Fruit fly (Drosophila melanogaster) whole organism, embryonic: ENCODE measurements around the gene CG32544.

Experiments used
- Aef1 ChIP-seq: fragments of 200-800 bp; sonication (Bioruptor generic); IDR thresholded peaks from 3 replicates; pipeline ENCODE4 v1.3.6; 2022; ENCODE audit warnings: missing biosample characterization, missing genetic modification characterization
- Antp ChIP-seq: fragments of 200-800 bp; sonication (Bioruptor generic); optimal IDR thresholded peaks from 3 replicates; lab custom pipeline; 2016; ENCODE audit warnings: missing biosample characterization, missing genetic modification characterization
- Atf-2 ChIP-seq: fragments of 200-800 bp; sonication (Bioruptor generic); optimal IDR thresholded peaks from 2 replicates; lab custom pipeline; 2016; ENCODE audit warnings: missing biosample characterization, missing genetic modification characterization
- BEAF-32 ChIP-seq: fragments of 200-800 bp; sonication (Bioruptor generic); optimal IDR thresholded peaks from 3 replicates; lab custom pipeline; 2017; ENCODE audit warnings: missing biosample characterization, missing genetic modification characterization, mild to moderate bottlenecking, moderate library complexity, missing genetic modification reagents
- CG10462 ChIP-seq: fragments of 200-800 bp; sonication (Bioruptor generic); optimal IDR thresholded peaks from 2 replicates; lab custom pipeline; 2016; ENCODE audit warnings: missing biosample characterization, missing genetic modification characterization
- CG11723 ChIP-seq: fragments of 200-800 bp; sonication (Bioruptor generic); optimal IDR thresholded peaks from 2 replicates; lab custom pipeline; 2017; ENCODE audit warnings: missing biosample characterization, mild to moderate bottlenecking, missing genetic modification characterization
- CG12104 ChIP-seq: fragments of 200-800 bp; sonication (Bioruptor generic); optimal IDR thresholded peaks from 3 replicates; lab custom pipeline; 2016; ENCODE audit warnings: missing biosample characterization, missing genetic modification characterization
- CG12219 ChIP-seq: fragments of 200-800 bp; sonication (Bioruptor generic); optimal IDR thresholded peaks from 3 replicates; lab custom pipeline; 2018; ENCODE audit warnings: missing biosample characterization, mild to moderate bottlenecking, missing genetic modification characterization
- CG13123 ChIP-seq: fragments of 200-800 bp; sonication (Bioruptor generic); optimal IDR thresholded peaks from 2 replicates; lab custom pipeline; 2016; ENCODE audit warnings: missing biosample characterization, missing genetic modification characterization
- CG14014 ChIP-seq: fragments of 200-800 bp; sonication (Bioruptor generic); IDR thresholded peaks from 2 replicates; pipeline ENCODE4 v1.3.6; 2022; ENCODE audit warnings: missing biosample characterization, missing genetic modification characterization
- CG14860 ChIP-seq: fragments of 200-800 bp; sonication (Bioruptor generic); IDR thresholded peaks from 3 replicates; pipeline ENCODE4 v1.3.6; 2022; ENCODE audit warnings: missing biosample characterization, missing genetic modification characterization; ENCODE audit not compliant: partially characterized antibody
- CG14965 ChIP-seq: fragments of 200-800 bp; sonication (Bioruptor generic); optimal IDR thresholded peaks from 2 replicates; lab custom pipeline; 2016; ENCODE audit warnings: missing biosample characterization, missing genetic modification characterization, borderline replicate concordance
- CG16813 ChIP-seq: fragments of 200-800 bp; sonication (Bioruptor generic); IDR thresholded peaks from 3 replicates; pipeline ENCODE4 v1.3.6; 2022; ENCODE audit warnings: missing biosample characterization, missing genetic modification characterization; ENCODE audit not compliant: partially characterized antibody
- CG2116 ChIP-seq: fragments of 200-800 bp; sonication (Bioruptor generic); optimal IDR thresholded peaks from 3 replicates; lab custom pipeline; 2018; ENCODE audit warnings: missing biosample characterization, mild to moderate bottlenecking, missing genetic modification characterization
- CG6175 ChIP-seq: fragments of 200-800 bp; sonication (Bioruptor generic); IDR thresholded peaks from 3 replicates; pipeline ENCODE4 v1.3.6; 2022; ENCODE audit warnings: missing biosample characterization, missing genetic modification characterization
- CG6689 ChIP-seq: fragments of 200-800 bp; sonication (Bioruptor generic); IDR thresholded peaks from 2 replicates; pipeline ENCODE4 v1.3.6; 2022; ENCODE audit warnings: missing biosample characterization, missing genetic modification characterization
- CG9215 ChIP-seq: fragments of 200-800 bp; sonication (Bioruptor generic); IDR thresholded peaks from 2 replicates; pipeline ENCODE4 v1.3.6; 2022; ENCODE audit warnings: missing biosample characterization, missing genetic modification characterization
- Dek ChIP-seq: fragments of 200-800 bp; sonication (Bioruptor generic); optimal IDR thresholded peaks from 3 replicates; lab custom pipeline; 2019; ENCODE audit warnings: missing biosample characterization, mild to moderate bottlenecking, missing genetic modification characterization, moderate library complexity
- ERR ChIP-seq: fragments of 200-800 bp; sonication (Bioruptor generic); optimal IDR thresholded peaks from 2 replicates; lab custom pipeline; 2016; ENCODE audit warnings: missing biosample characterization, missing genetic modification characterization
- Fer1 ChIP-seq: fragments of 200-800 bp; sonication (Bioruptor generic); optimal IDR thresholded peaks from 2 replicates; lab custom pipeline; 2017; ENCODE audit warnings: missing biosample characterization, mild to moderate bottlenecking, missing genetic modification characterization
- GATAe ChIP-seq: fragments of 200-800 bp; sonication (Bioruptor generic); conservative IDR thresholded peaks from 2 replicates; pipeline ENCODE4 v1.3.6; 2022; ENCODE audit warnings: missing biosample characterization, missing genetic modification characterization
- H2.0 ChIP-seq: fragments of 200-800 bp; sonication (Bioruptor generic); IDR thresholded peaks from 2 replicates; pipeline ENCODE4 v1.3.6; 2022; ENCODE audit warnings: missing biosample characterization, missing genetic modification characterization
- HHEX ChIP-seq: fragments of 200-800 bp; sonication (Bioruptor generic); optimal IDR thresholded peaks from 3 replicates; lab custom pipeline; 2017; ENCODE audit warnings: missing biosample characterization, mild to moderate bottlenecking, missing genetic modification characterization, missing genetic modification reagents
- Hmr ChIP-seq: fragments of 200-800 bp; sonication (Bioruptor generic); optimal IDR thresholded peaks from 3 replicates; lab custom pipeline; 2017; ENCODE audit warnings: mild to moderate bottlenecking, missing biosample characterization, missing genetic modification reagents, missing genetic modification characterization
- Hr78 ChIP-seq, 2 experiments: fragments of 200-800 bp in 1 of 2; fragments of >200 bp in 1 of 2; sonication (Bioruptor generic) in 1 of 2; optimal IDR thresholded peaks; 2 replicates each; lab custom pipeline; 2017 to 2019; ENCODE audit warnings: missing biosample characterization in 2 of 2, missing genetic modification characterization in 2 of 2, mild to moderate bottlenecking in 1 of 2, moderate library complexity in 1 of 2
- MTF-1 ChIP-seq: fragments of 200-800 bp; sonication (Bioruptor generic); optimal IDR thresholded peaks from 2 replicates; lab custom pipeline; 2018; ENCODE audit warnings: missing biosample characterization, mild to moderate bottlenecking, missing genetic modification characterization, borderline replicate concordance
- Oaz ChIP-seq: fragments of 200-800 bp; sonication (Bioruptor generic); IDR thresholded peaks from 2 replicates; pipeline ENCODE4 v1.3.6; 2022; ENCODE audit warnings: missing biosample characterization, missing genetic modification characterization
- Pdp1 ChIP-seq, 2 experiments: fragments of 200-800 bp; sonication (Bioruptor generic); optimal IDR thresholded peaks; 3 replicates each; lab custom pipeline; 2016; ENCODE audit warnings: missing biosample characterization in 2 of 2, missing genetic modification characterization in 2 of 2, mild to moderate bottlenecking in 1 of 2, moderate library complexity in 1 of 2
- Ptx1 ChIP-seq: fragments of 200-800 bp; sonication (Bioruptor generic); IDR thresholded peaks from 2 replicates; pipeline ENCODE4 v1.3.6; 2022; ENCODE audit warnings: missing biosample characterization, missing genetic modification characterization
- bbx ChIP-seq: fragments of 200-800 bp; sonication (Bioruptor generic); IDR thresholded peaks from 2 replicates; pipeline ENCODE4 v1.3.6; 2022; ENCODE audit warnings: missing biosample characterization, missing genetic modification characterization; ENCODE audit not compliant: partially characterized antibody
- cad ChIP-seq: fragments of >200 bp; optimal IDR thresholded peaks from 2 replicates; lab custom pipeline; 2017; ENCODE audit warnings: missing biosample characterization, missing genetic modification characterization
- cg ChIP-seq: fragments of 200-800 bp; sonication (Bioruptor generic); optimal IDR thresholded peaks from 3 replicates; lab custom pipeline; 2019; ENCODE audit warnings: missing biosample characterization, mild to moderate bottlenecking, missing genetic modification characterization, moderate library complexity
- chinmo ChIP-seq: fragments of 200-800 bp; sonication (Bioruptor generic); IDR thresholded peaks from 4 replicates; pipeline ENCODE4 v1.3.6; 2022; ENCODE audit warnings: missing biosample characterization, missing genetic modification characterization; ENCODE audit not compliant: partially characterized antibody
- da ChIP-seq: fragments of 200-800 bp; sonication (Bioruptor generic); optimal IDR thresholded peaks from 2 replicates; lab custom pipeline; 2016; ENCODE audit warnings: missing biosample characterization, missing genetic modification characterization
- en ChIP-seq: fragments of 200-800 bp; sonication (Bioruptor generic); optimal IDR thresholded peaks from 2 replicates; lab custom pipeline; 2016; ENCODE audit warnings: missing biosample characterization, missing genetic modification characterization
- esg ChIP-seq: fragments of 200-800 bp; sonication (Bioruptor generic); conservative IDR thresholded peaks from 2 replicates; pipeline ENCODE4 v1.3.6; 2022; ENCODE audit warnings: missing biosample characterization, missing genetic modification characterization
- fd3F ChIP-seq: fragments of 200-800 bp; sonication (Bioruptor generic); optimal IDR thresholded peaks from 2 replicates; lab custom pipeline; 2018; ENCODE audit warnings: missing biosample characterization, mild to moderate bottlenecking, missing genetic modification characterization, moderate library complexity
- ftz-f1 ChIP-seq: fragments of 200-800 bp; sonication (Bioruptor generic); optimal IDR thresholded peaks from 2 replicates; lab custom pipeline; 2016; ENCODE audit warnings: missing biosample characterization, missing genetic modification characterization
- gem ChIP-seq: fragments of 200-800 bp; sonication (Bioruptor generic); optimal IDR thresholded peaks from 2 replicates; lab custom pipeline; 2019; ENCODE audit warnings: missing biosample characterization, mild to moderate bottlenecking, missing genetic modification characterization, moderate library complexity
- grau ChIP-seq: fragments of 200-800 bp; optimal IDR thresholded peaks from 3 replicates; lab custom pipeline; 2019; ENCODE audit warnings: missing biosample characterization, mild to moderate bottlenecking, missing genetic modification characterization, moderate library complexity
- grn ChIP-seq: fragments of 200-800 bp; sonication (Bioruptor generic); optimal IDR thresholded peaks from 3 replicates; lab custom pipeline; 2017; ENCODE audit warnings: missing biosample characterization, missing genetic modification characterization
- hb ChIP-seq: fragments of 200-800 bp; sonication (Bioruptor generic); IDR thresholded peaks from 3 replicates; pipeline ENCODE4 v1.3.6; 2022; ENCODE audit warnings: missing biosample characterization, missing genetic modification characterization; ENCODE audit not compliant: partially characterized antibody
- hbn ChIP-seq: fragments of 200-800 bp; sonication (Bioruptor generic); IDR thresholded peaks from 2 replicates; pipeline ENCODE4 v1.3.6; 2022; ENCODE audit warnings: missing biosample characterization, missing genetic modification characterization; ENCODE audit not compliant: partially characterized antibody
- lmd ChIP-seq: fragments of 200-800 bp; sonication (Bioruptor generic); IDR thresholded peaks from 2 replicates; pipeline ENCODE4 v1.3.6; 2022; ENCODE audit warnings: missing biosample characterization, missing genetic modification characterization
- mam ChIP-seq: fragments of 200-800 bp; sonication (Bioruptor generic); optimal IDR thresholded peaks from 3 replicates; lab custom pipeline; 2016; ENCODE audit warnings: missing biosample characterization, missing genetic modification characterization
- peb ChIP-seq: fragments of 200-800 bp; sonication (Bioruptor generic); IDR thresholded peaks from 2 replicates; pipeline ENCODE4 v1.3.6; 2022; ENCODE audit warnings: missing biosample characterization, missing genetic modification characterization
- sens ChIP-seq: fragments of 200-800 bp; sonication (Bioruptor generic); peaks from one replicate; lab custom pipeline; 2016; ENCODE audit warnings: missing biosample characterization, missing genetic modification characterization
- sens-2 ChIP-seq: fragments of 200-800 bp; sonication (Bioruptor generic); IDR thresholded peaks from 2 replicates; pipeline ENCODE4 v1.3.6; 2022; ENCODE audit warnings: missing biosample characterization, missing genetic modification characterization
- sim ChIP-seq: fragments of 200-800 bp; sonication (Bioruptor generic); IDR thresholded peaks from 2 replicates; pipeline ENCODE4 v1.3.6; 2022; ENCODE audit warnings: missing biosample characterization, missing genetic modification characterization
- sug ChIP-seq: fragments of 200-800 bp; optimal IDR thresholded peaks from 2 replicates; lab custom pipeline; 2019; ENCODE audit warnings: missing biosample characterization, mild to moderate bottlenecking, missing genetic modification characterization, moderate library complexity
- unpg ChIP-seq: fragments of 200-800 bp; sonication (Bioruptor generic); optimal IDR thresholded peaks from 3 replicates; lab custom pipeline; 2018; ENCODE audit warnings: missing biosample characterization, mild to moderate bottlenecking, missing genetic modification characterization, moderate library complexity

CG32544 gene

dm6 chrX:18857356-18857807 lies 2.7 kb upstream of the CG32544 start, which contains the start of gene CG7322 (continued):
- TF ChIP-seq sens-2 (GFP tag; lab: Robert Waterston, UW) (no peak), Hmr (GFP tag; lab: Kevin White, UChicago) (no peak), Ptx1 (no peak), CG12219 (no peak), Atf-2 (GFP tag; lab: Kevin White, UChicago) (no peak), hbn (GFP tag; lab: Robert Waterston, UW) (no peak), gem (tag; lab: Kevin White, UChicago) (no peak), H2.0 (no peak), sim (GFP tag; lab: Robert Waterston, UW) (no peak), da (no peak), Antp (no peak), hb (GFP tag; lab: Robert Waterston, UW) (no peak), CG13123 (no peak), CG6689 (GFP tag; lab: Robert Waterston, UW) (no peak), CG9215 (GFP tag; lab: Robert Waterston, UW) (no peak), sens (GFP tag; lab: Kevin White, UChicago) (no peak), CG14860 (GFP tag; lab: Robert Waterston, UW) (no peak), MTF-1 (GFP tag; lab: Kevin White, UChicago) (no peak), BEAF-32 (no peak), unpg (GFP tag; lab: Kevin White, UChicago) (no peak), Pdp1 (GFP tag; optimal IDR thresholded peaks at IDR 0.05; lab: Kevin White, UChicago) (peak in 1 of 2 experiments; percentile 3), ERR (GFP tag; lab: Kevin White, UChicago) (peak; percentile 90), peb (GFP tag; lab: Robert Waterston, UW) (no peak), sug (tag; lab: Kevin White, UChicago) (peak; percentile 98), CG14965 (no peak), CG6175 (GFP tag; lab: Robert Waterston, UW) (no peak), CG10462 (GFP tag; lab: Kevin White, UChicago) (no peak), GATAe (no peak), cg (no peak), en (GFP tag; lab: Kevin White, UChicago) (no peak), esg (GFP tag; lab: Robert Waterston, UW) (no peak), ftz-f1 (peak; percentile 85), lmd (GFP tag; lab: Robert Waterston, UW) (no peak), CG11723 (GFP tag; lab: Kevin White, UChicago) (no peak), CG2116 (no peak), Hr78 (GFP tag; optimal IDR thresholded peaks at IDR 0.05; lab: Kevin White, UChicago) (peak in 1 of 2 experiments; percentile 81), CG14014 (GFP tag; lab: Robert Waterston, UW) (no peak), cad (no peak), HHEX (no peak), grau (tag; lab: Kevin White, UChicago) (no peak), fd3F (GFP tag; lab: Kevin White, UChicago) (no peak), Oaz (GFP tag; lab: Robert Waterston, UW) (no peak), bbx (GFP tag; lab: Robert Waterston, UW) (0 out of 2 replicates have a peak, but pooled peaks have one; percentile 17), CG12104 (GFP tag; lab: Kevin White, UChicago) (no peak), mam (GFP tag; lab: Kevin White, UChicago) (no peak), grn (GFP tag; lab: Kevin White, UChicago) (peak; percentile 89), CG16813 (0 out of 3 replicates have a peak, but pooled peaks have one; percentile 21), Fer1 (GFP tag; lab: Kevin White, UChicago) (no peak), Dek (no peak), chinmo (GFP tag; lab: Robert Waterston, UW) (no peak; the same call in 3 of the 4 replicates), Aef1 (GFP tag; lab: Robert Waterston, UW) (no peak)
